Worm (Caenorhabditis elegans) whole organism, mixed stage, embryonic: Measurements from ENCODE around the gene K01H12.4.

Source experiments
- blmp-1 ChIP-seq: fragments of 150-350 bp; optimal IDR thresholded peaks from 2 replicates; lab custom pipeline; 2014; ENCODE audit warnings: missing biosample characterization, missing genetic modification characterization
- ces-1 ChIP-seq: fragments of 150-350 bp; optimal IDR thresholded peaks from 2 replicates; lab custom pipeline; 2014; ENCODE audit warnings: missing biosample characterization, missing genetic modification reagents, missing genetic modification characterization
- cnd-1 ChIP-seq: fragments of 200-800 bp; sonication (Bioruptor generic); optimal IDR thresholded peaks from 2 replicates; lab custom pipeline; 2018; ENCODE audit warnings: mild to moderate bottlenecking, missing genetic modification characterization, missing compliant biosample characterization
- drap-1 ChIP-seq: fragments of 200-800 bp; sonication (Bioruptor generic); optimal IDR thresholded peaks from 3 replicates; lab custom pipeline; 2018; ENCODE audit warnings: mild to moderate bottlenecking, missing genetic modification characterization, missing compliant biosample characterization
- hlh-1 ChIP-seq: fragments of 150-350 bp; optimal IDR thresholded peaks from 2 replicates; lab custom pipeline; 2014; ENCODE audit warnings: missing biosample characterization, missing genetic modification reagents, missing genetic modification characterization
- lin-13 ChIP-seq: fragments of 150-350 bp; optimal IDR thresholded peaks from 2 replicates; lab custom pipeline; 2014; ENCODE audit warnings: missing biosample characterization, missing genetic modification characterization
- lsy-2 ChIP-seq: fragments of 150-350 bp; optimal IDR thresholded peaks from 2 replicates; lab custom pipeline; 2014; ENCODE audit warnings: missing biosample characterization, missing genetic modification characterization
- mep-1 ChIP-seq: fragments of 150-350 bp; optimal IDR thresholded peaks from 2 replicates; lab custom pipeline; 2017; ENCODE audit warnings: missing biosample characterization, missing genetic modification reagents, missing genetic modification characterization, inconsistent platforms
- nhr-76 ChIP-seq: sonication (generic microtip); optimal IDR thresholded peaks from 2 replicates; lab custom pipeline; 2017; ENCODE audit warnings: missing biosample characterization, missing genetic modification characterization
- pha-4 ChIP-seq: fragments of 150-350 bp; optimal IDR thresholded peaks from 2 replicates; lab custom pipeline; 2018; ENCODE audit warnings: missing biosample characterization, missing genetic modification reagents, missing genetic modification characterization
- snpc-4 ChIP-seq: fragments of 150-350 bp; optimal IDR thresholded peaks from 2 replicates; lab custom pipeline; 2014; ENCODE audit warnings: missing biosample characterization, missing genetic modification characterization
- sptf-1 ChIP-seq: sonication (generic microtip); optimal IDR thresholded peaks from 2 replicates; lab custom pipeline; 2017; ENCODE audit warnings: mild to moderate bottlenecking, missing genetic modification characterization, moderate library complexity, missing compliant biosample characterization
- unc-62 ChIP-seq: fragments of 150-350 bp; optimal IDR thresholded peaks from 2 replicates; lab custom pipeline; 2014; ENCODE audit warnings: missing biosample characterization, missing genetic modification reagents, missing genetic modification characterization
- ztf-11 ChIP-seq: fragments of 150-350 bp; optimal IDR thresholded peaks from 2 replicates; lab custom pipeline; 2014; ENCODE audit warnings: missing biosample characterization, missing genetic modification characterization

ce11 chrIV:9679296-9679695, 33.6 kb upstream of the K01H12.4 start:
- TF ChIP-seq unc-62 (GFP tag; lab: Kevin White, UChicago) (no peak), ztf-11 (tag; lab: Kevin White, UChicago) (no peak), mep-1 (tag; lab: Kevin White, UChicago) (no peak), pha-4 (tag; lab: Kevin White, UChicago) (no peak), hlh-1 (tag; lab: Kevin White, UChicago) (no peak), drap-1 (GFP tag; lab: Kevin White, UChicago) (no peak), lin-13 (tag; lab: Kevin White, UChicago) (no peak), snpc-4 (no peak), nhr-76 (tag; lab: Kevin White, UChicago) (no peak), lsy-2 (tag; lab: Kevin White, UChicago) (no peak), blmp-1 (no peak), cnd-1 (no peak), ces-1 (GFP tag; lab: Kevin White, UChicago) (no peak), sptf-1 (no peak)
